Worm (Caenorhabditis elegans): ENCODE measurements around the gene Y37A1A.3.

The Y37A1A.3 gene

ce11 chrIV:13927641-13928040 lies 25.0 kb upstream of the Y37A1A.3 start:
- TF ChIP-seq ahr-1 (tag; optimal IDR thresholded peaks at IDR 0.05) = no peak
- TF ChIP-seq dmd-4 (tag; optimal IDR thresholded peaks at IDR 0.05; ENCODE audit: borderline replicate concordance) = no peak
- no peak for TF ChIP-seq K02D7.2 (tag; optimal IDR thresholded peaks at IDR 0.05)
- TF ChIP-seq hlh-13 (GFP tag; optimal IDR thresholded peaks at IDR 0.05) = no peak
- no peak for TF ChIP-seq ceh-19 (GFP tag; optimal IDR thresholded peaks at IDR 0.05)
- no peak for TF ChIP-seq T23F11.4 (GFP tag; optimal IDR thresholded peaks at IDR 0.05)

- TF ChIP-seq elt-2 (tag; optimal IDR thresholded peaks at IDR 0.05) (peak; percentile 100), Y22D7AL.16 (tag; optimal IDR thresholded peaks at IDR 0.05) (no peak), pqm-1 (tag; optimal IDR thresholded peaks at IDR 0.05) (peak; percentile 95)
Observed at ce11 chrIV:13919207-13919759, 16.6 kb upstream of the Y37A1A.3 start.

ce11 chrIV:13912929-13913328 lies 10.3 kb upstream of the Y37A1A.3 start, which contains the start of gene Y37A1A.2:
Gene Y37A1A.2, minus strand, starts transcription at chrIV:13913029.
- TF ChIP-seq ceh-18 (tag; optimal IDR thresholded peaks at IDR 0.05) (no peak), mec-3 (tag; optimal IDR thresholded peaks at IDR 0.05; ENCODE audit: borderline replicate concordance) (no peak), che-1 (tag; optimal IDR thresholded peaks at IDR 0.05) (no peak), ztf-16 (tag; optimal IDR thresholded peaks at IDR 0.05) (no peak), pat-9 (tag; optimal IDR thresholded peaks at IDR 0.05) (no peak), F13H6.1 (tag; optimal IDR thresholded peaks at IDR 0.05) (no peak), ceh-34 (tag; optimal IDR thresholded peaks at IDR 0.05) (no peak), nfya-1 (tag; optimal IDR thresholded peaks at IDR 0.05) (no peak), hlh-13 (GFP tag; optimal IDR thresholded peaks at IDR 0.05) (no peak), ref-2 (tag; optimal IDR thresholded peaks at IDR 0.05) (no peak), ttx-3 (tag; optimal IDR thresholded peaks at IDR 0.05) (no peak), fax-1 (tag; optimal IDR thresholded peaks at IDR 0.05) (no peak), pha-4 (tag; optimal IDR thresholded peaks at IDR 0.05) (no peak), hlh-15 (tag; optimal IDR thresholded peaks at IDR 0.05) (no peak)

ce11 chrIV:13910931-13911330 lies 8.3 kb upstream of the Y37A1A.3 start:
- TF ChIP-seq hlh-6 (tag; optimal IDR thresholded peaks at IDR 0.05) = no peak
- TF ChIP-seq gmeb-2 (tag; optimal IDR thresholded peaks at IDR 0.05) = no peak
- no peak for TF ChIP-seq sox-4 (tag; optimal IDR thresholded peaks at IDR 0.05)
- TF ChIP-seq tbx-7 (tag; optimal IDR thresholded peaks at IDR 0.05) = no peak
- no peak for TF ChIP-seq rnt-1 (tag; optimal IDR thresholded peaks at IDR 0.05)
- TF ChIP-seq pha-4 (tag; optimal IDR thresholded peaks at IDR 0.05) = no peak
- TF ChIP-seq ceh-9 (tag; optimal IDR thresholded peaks at IDR 0.05) = no peak
- no peak for TF ChIP-seq K02D7.2 (tag; optimal IDR thresholded peaks at IDR 0.05)
- TF ChIP-seq F13H6.1 (tag; optimal IDR thresholded peaks at IDR 0.05) = no peak
- TF ChIP-seq hlh-13 (GFP tag; optimal IDR thresholded peaks at IDR 0.05) = no peak
- TF ChIP-seq K09A11.1 (tag; optimal IDR thresholded peaks at IDR 0.05; ENCODE audit: insufficient read depth) = no peak

ce11 chrIV:13906369-13906768 lies 3.7 kb upstream of the Y37A1A.3 start:
- no peak for TF ChIP-seq nhr-232 (tag; optimal IDR thresholded peaks at IDR 0.05)
- no peak for TF ChIP-seq npax-4 (tag; optimal IDR thresholded peaks at IDR 0.05)
- TF ChIP-seq pat-9 (tag; optimal IDR thresholded peaks at IDR 0.05) = no peak
- TF ChIP-seq elt-2 (tag; optimal IDR thresholded peaks at IDR 0.05) = no peak

DNA sequence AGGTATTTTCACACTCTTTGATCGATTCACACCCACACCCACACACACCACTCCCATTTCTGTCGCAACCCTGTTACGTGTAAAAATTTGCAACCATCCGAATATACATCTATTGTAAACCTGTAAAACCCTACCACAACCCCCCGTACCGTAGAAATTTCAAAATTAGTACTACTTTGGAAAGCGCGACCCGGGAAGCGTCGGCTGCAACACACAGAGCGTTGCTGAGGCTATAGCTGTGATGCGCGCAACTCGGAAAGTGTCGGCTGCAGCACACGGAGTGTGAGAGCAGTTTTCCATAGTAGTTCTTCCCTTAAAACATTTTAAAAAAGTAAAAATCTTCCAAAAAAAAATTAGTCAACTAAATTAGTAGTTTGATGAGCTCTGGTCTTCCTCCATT lies 9.6 kb downstream of the Y37A1A.3 start:
- TF ChIP-seq ref-2 (tag; optimal IDR thresholded peaks at IDR 0.05) (no peak), elt-2 (tag; optimal IDR thresholded peaks at IDR 0.05) (no peak), hlh-30 (tag; optimal IDR thresholded peaks at IDR 0.05; ENCODE audit: insufficient read depth) (no peak), K09A11.1 (tag; optimal IDR thresholded peaks at IDR 0.05; ENCODE audit: insufficient read depth) (no peak)

Measured in whole organism, late embryonic.